Fruit fly (Drosophila melanogaster): ENCODE data around the gene CG10588.

Gene CG10588

DNA sequence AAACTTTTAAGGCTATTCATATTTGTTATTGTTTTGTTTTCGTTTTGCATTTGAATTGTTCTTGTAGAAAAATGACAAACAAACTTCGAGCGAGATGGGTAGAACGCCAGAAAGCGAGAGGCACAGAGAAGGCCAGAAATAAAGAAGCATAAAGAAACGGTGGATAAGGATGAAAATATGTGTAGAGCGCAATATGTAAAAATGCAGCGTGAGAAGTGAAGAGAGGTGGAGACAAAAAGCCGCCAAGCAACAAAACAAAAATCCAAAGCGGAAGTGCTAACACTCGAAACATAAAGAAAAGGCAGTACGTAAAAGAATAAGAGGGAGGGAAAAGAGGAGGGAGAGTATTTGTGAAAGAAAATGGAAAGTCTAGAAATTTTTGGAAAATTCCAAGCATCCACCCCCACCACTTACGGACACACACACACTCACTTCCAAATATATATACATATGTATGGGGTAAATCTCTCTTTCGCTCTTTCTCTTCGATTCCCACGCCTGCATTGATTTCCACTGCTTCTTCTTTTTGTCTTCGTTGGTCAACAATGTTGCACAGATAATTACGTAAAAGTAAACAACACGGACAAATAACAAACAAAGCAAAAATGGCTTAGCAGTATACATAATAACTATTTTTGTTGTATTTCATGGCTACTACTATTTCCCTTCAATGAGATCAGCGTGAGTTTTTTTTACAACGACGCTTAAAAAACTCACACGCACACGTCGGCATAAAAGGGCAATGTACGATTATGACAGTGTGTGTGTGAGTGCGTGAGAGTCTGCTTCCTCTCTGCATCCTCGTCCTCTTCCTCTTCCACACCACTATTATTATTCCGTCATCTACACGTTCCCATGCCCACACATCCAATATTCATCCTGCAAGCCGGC is 50.9 kb downstream of the CG10588 start (continued):
- TF ChIP-seq Ravus (GFP tag; IDR thresholded peaks at IDR 0.05) (no peak), onecut (GFP tag; IDR thresholded peaks at IDR 0.05) (peak; percentile 56), CG10979 (tag; optimal IDR thresholded peaks at IDR 0.05) (peak; percentile 30), Bdp1 (GFP tag; optimal IDR thresholded peaks at IDR 0.05) (peak; percentile 18), fd102C (GFP tag; optimal IDR thresholded peaks at IDR 0.05) (peak; percentile 94), CG6813 (GFP tag; optimal IDR thresholded peaks at IDR 0.05) (peak; percentile 14), CG4707 (GFP tag; optimal IDR thresholded peaks at IDR 0.05) (peak; percentile 28), CG15011 (GFP tag; optimal IDR thresholded peaks at IDR 0.05) (peak; percentile 2), otp (GFP tag; IDR thresholded peaks at IDR 0.05) (peak; percentile 65; the same call in 1 of the 3 replicates), CG1602 (GFP tag; optimal IDR thresholded peaks at IDR 0.05) (peak; percentile 38), gsb-n (tag; optimal IDR thresholded peaks at IDR 0.05) (peak; percentile 68), lov (optimal IDR thresholded peaks at IDR 0.05) (no peak), lov (GFP tag; IDR thresholded peaks at IDR 0.05) (peak; percentile 81; the same call in 1 of the 3 replicates), ci (GFP tag; IDR thresholded peaks at IDR 0.05) (peak; percentile 57; the same call in 1 of the 3 replicates), NC2β (GFP tag; optimal IDR thresholded peaks at IDR 0.05) (peak; percentile 5), CG15479 (GFP tag; optimal IDR thresholded peaks at IDR 0.05) (peak; percentile 86), ems (GFP tag; optimal IDR thresholded peaks at IDR 0.05) (peak; percentile 14), hkb (optimal IDR thresholded peaks at IDR 0.05) (no peak), hkb (GFP tag; IDR thresholded peaks at IDR 0.05) (peak; percentile 25; the same call in 1 of the 2 replicates), dmrt11E (tag; optimal IDR thresholded peaks at IDR 0.05) (peak; percentile 40), chm (GFP tag; IDR thresholded peaks at IDR 0.05) (peak; percentile 44; the same call in 1 of the 2 replicates), chif (GFP tag; optimal IDR thresholded peaks at IDR 0.05) (peak in 1 of 2 experiments; percentile 35), CG8290 (GFP tag; optimal IDR thresholded peaks at IDR 0.05) (no peak), CG8290 (tag; optimal IDR thresholded peaks at IDR 0.05) (peak in 1 of 2 experiments; percentile 43), CG33213 (GFP tag; optimal IDR thresholded peaks at IDR 0.05) (peak; percentile 21), CG6654 (GFP tag; optimal IDR thresholded peaks at IDR 0.05) (no peak), org-1 (GFP tag; optimal IDR thresholded peaks at IDR 0.05) (peak; percentile 55), Ets65A (GFP tag) (peak; percentile 26), gcm2 (GFP tag; optimal IDR thresholded peaks at IDR 0.05) (no peak), Stat92E (GFP tag; optimal IDR thresholded peaks at IDR 0.05) (peak in 1 of 3 experiments; percentile 25), kni (GFP tag; optimal IDR thresholded peaks at IDR 0.05) (peak; percentile 83), CG13123 (GFP tag; optimal IDR thresholded peaks at IDR 0.05) (peak; percentile 34), CG9727 (GFP tag; optimal IDR thresholded peaks at IDR 0.05) (peak; percentile 77), CG13775 (GFP tag; optimal IDR thresholded peaks at IDR 0.05) (peak; percentile 38), CG33557 (GFP tag; optimal IDR thresholded peaks at IDR 0.05) (peak; percentile 77), CG30403 (GFP tag; optimal IDR thresholded peaks at IDR 0.05) (no peak), Pdp1 (GFP tag; optimal IDR thresholded peaks at IDR 0.05) (peak in 1 of 2 experiments; percentile 87), sd (tag; optimal IDR thresholded peaks at IDR 0.05) (peak; percentile 96), CG12391 (tag; optimal IDR thresholded peaks at IDR 0.05) (peak; percentile 1), CG7786 (GFP tag; optimal IDR thresholded peaks at IDR 0.05) (no peak), sr (GFP tag; IDR thresholded peaks at IDR 0.05) (peak; percentile 52; the same call in 1 of the 3 replicates), crol (GFP tag; IDR thresholded peaks at IDR 0.05) (peak; percentile 27; the same call in 1 of the 2 replicates), D (optimal IDR thresholded peaks at IDR 0.05) (no peak), D (GFP tag; optimal IDR thresholded peaks at IDR 0.05) (peak; percentile 27), Dref (GFP tag; IDR thresholded peaks at IDR 0.05) (no peak), MTF-1 (GFP tag; optimal IDR thresholded peaks at IDR 0.05; ENCODE audit: borderline replicate concordance) (peak; percentile 62), CG2116 (GFP tag; optimal IDR thresholded peaks at IDR 0.05) (peak; percentile 15), sob (GFP tag; IDR thresholded peaks at IDR 0.05) (no peak), odd (GFP tag; optimal IDR thresholded peaks at IDR 0.05) (no peak)

All from whole organism, embryonic.